Worm (Caenorhabditis elegans) whole organism, L2 larva: Measurements from ENCODE around the gene F43E2.6.

ENCODE experiments used
- C34F6.9 ChIP-seq: fragments of 150-350 bp; optimal IDR thresholded peaks from 2 replicates; lab custom pipeline; 2014; ENCODE audit warnings: missing biosample characterization, missing genetic modification characterization
- F13H6.1 ChIP-seq: sonication (generic microtip); optimal IDR thresholded peaks from 2 replicates; lab custom pipeline; 2016; ENCODE audit warnings: missing genetic modification characterization, missing compliant biosample characterization
- Y55F3AM.14 ChIP-seq: fragments of 200-800 bp; sonication (Bioruptor generic); optimal IDR thresholded peaks from 2 replicates; lab custom pipeline; 2018; ENCODE audit warnings: mild to moderate bottlenecking, missing genetic modification characterization, missing compliant biosample characterization
- aly-2 ChIP-seq: fragments of 150-350 bp; optimal IDR thresholded peaks from 2 replicates; lab custom pipeline; 2014; ENCODE audit warnings: missing biosample characterization, missing genetic modification characterization
- ama-1 ChIP-seq: fragments of 150-350 bp; optimal IDR thresholded peaks from 2 replicates; lab custom pipeline; 2018; ENCODE audit warnings: inconsistent platforms
- blmp-1 ChIP-seq: sonication (generic microtip); optimal IDR thresholded peaks from 2 replicates; lab custom pipeline; 2017; ENCODE audit warnings: missing genetic modification characterization, mild to moderate bottlenecking, missing compliant biosample characterization, antibody characterized with exemption, moderate library complexity; ENCODE audit not compliant: insufficient read depth
- crh-2 ChIP-seq: sonication (generic microtip); optimal IDR thresholded peaks from 2 replicates; lab custom pipeline; 2017; ENCODE audit warnings: missing biosample characterization, missing genetic modification characterization
- egl-27 ChIP-seq: sonication (generic microtip); optimal IDR thresholded peaks from 3 replicates; lab custom pipeline; 2017; ENCODE audit warnings: missing biosample characterization, missing genetic modification reagents, missing genetic modification characterization
- elt-3 ChIP-seq: sonication (generic microtip); optimal IDR thresholded peaks from 2 replicates; lab custom pipeline; 2017; ENCODE audit warnings: missing biosample characterization, missing genetic modification characterization
- fos-1 ChIP-seq: fragments of 150-350 bp; optimal IDR thresholded peaks from 2 replicates; lab custom pipeline; 2014; ENCODE audit warnings: missing biosample characterization, missing genetic modification characterization
- gmeb-1 ChIP-seq: fragments of 150-350 bp; optimal IDR thresholded peaks from 2 replicates; lab custom pipeline; 2014; ENCODE audit warnings: missing biosample characterization, missing genetic modification characterization
- lin-11 ChIP-seq: fragments of 150-350 bp; sonication (generic microtip); optimal IDR thresholded peaks from 2 replicates; lab custom pipeline; 2014; ENCODE audit warnings: missing biosample characterization, missing genetic modification characterization, inconsistent platforms, mixed read lengths
- lin-13 ChIP-seq: fragments of 150-350 bp; optimal IDR thresholded peaks from 2 replicates; lab custom pipeline; 2014; ENCODE audit warnings: missing biosample characterization, missing genetic modification reagents, missing genetic modification characterization
- lin-39 ChIP-seq: fragments of 150-350 bp; optimal IDR thresholded peaks from 2 replicates; lab custom pipeline; 2014; ENCODE audit warnings: missing biosample characterization, missing genetic modification reagents, missing genetic modification characterization
- lsy-2 ChIP-seq, 2 experiments: fragments of 150-350 bp in 1 of 2; sonication (generic microtip) in 1 of 2; optimal IDR thresholded peaks; 2 replicates each; lab custom pipeline; 2014 to 2017; ENCODE audit warnings: missing biosample characterization in 2 of 2, missing genetic modification characterization in 2 of 2
- mdl-1 ChIP-seq, 2 experiments: fragments of 150-350 bp in 1 of 2; sonication (generic microtip) in 1 of 2; optimal IDR thresholded peaks; 2 replicates each; lab custom pipeline; 2017; ENCODE audit warnings: missing biosample characterization in 2 of 2, missing genetic modification characterization in 2 of 2
- nhr-12 ChIP-seq: fragments of 150-350 bp; optimal IDR thresholded peaks from 2 replicates; lab custom pipeline; 2014; ENCODE audit warnings: missing biosample characterization, missing genetic modification characterization
- nhr-129 ChIP-seq: fragments of 150-350 bp; optimal IDR thresholded peaks from 2 replicates; lab custom pipeline; 2014; ENCODE audit warnings: missing biosample characterization, missing genetic modification characterization
- nhr-21 ChIP-seq: fragments of 150-350 bp; optimal IDR thresholded peaks from 2 replicates; lab custom pipeline; 2014; ENCODE audit warnings: missing biosample characterization, missing genetic modification characterization
- nhr-25 ChIP-seq: fragments of 150-350 bp; sonication (generic microtip); optimal IDR thresholded peaks from 3 replicates; lab custom pipeline; 2014; ENCODE audit warnings: missing biosample characterization, missing genetic modification characterization
- nhr-6 ChIP-seq: fragments of 150-350 bp; optimal IDR thresholded peaks from 2 replicates; lab custom pipeline; 2014; ENCODE audit warnings: missing biosample characterization, missing genetic modification characterization
- sma-3 ChIP-seq: sonication (generic microtip); optimal IDR thresholded peaks from 2 replicates; lab custom pipeline; 2016; ENCODE audit warnings: missing genetic modification reagents, missing genetic modification characterization, missing compliant biosample characterization
- sma-9 ChIP-seq, 2 experiments: fragments of 150-350 bp in 1 of 2; sonication (generic microtip) in 1 of 2; optimal IDR thresholded peaks; 2 replicates each; lab custom pipeline; 2014 to 2016; ENCODE audit warnings: missing genetic modification characterization in 2 of 2, mild to moderate bottlenecking in 1 of 2, missing biosample characterization in 1 of 2, missing compliant biosample characterization in 1 of 2, missing genetic modification reagents in 1 of 2, moderate library complexity in 1 of 2
- snpc-4 ChIP-seq: fragments of 150-350 bp; optimal IDR thresholded peaks from 2 replicates; lab custom pipeline; 2014; ENCODE audit warnings: missing biosample characterization, missing genetic modification characterization
- unc-62 ChIP-seq: fragments of 150-350 bp; optimal IDR thresholded peaks from 2 replicates; lab custom pipeline; 2014; ENCODE audit warnings: missing biosample characterization, missing genetic modification reagents, missing genetic modification characterization
- ztf-1 ChIP-seq: fragments of 200-800 bp; sonication (Bioruptor generic); conservative IDR thresholded peaks from 2 replicates; pipeline ENCODE4 v1.3.6; 2022; ENCODE audit warnings: missing genetic modification characterization, missing compliant biosample characterization
- ztf-11 ChIP-seq: sonication (generic microtip); optimal IDR thresholded peaks from 2 replicates; lab custom pipeline; 2017; ENCODE audit warnings: missing biosample characterization, missing genetic modification characterization
- ztf-4 ChIP-seq: fragments of 150-350 bp; optimal IDR thresholded peaks from 2 replicates; lab custom pipeline; 2014; ENCODE audit warnings: missing biosample characterization, missing genetic modification characterization

Gene F43E2.6

ce11 chrII:7352507-7352906 lies 16.2 kb downstream of the F43E2.6 start, which contains the start of gene hsp-4 (continued):
- no peak for TF ChIP-seq lin-13

- TF ChIP-seq gmeb-1 (tag; lab: Kevin White, UChicago) (no peak), C34F6.9 (tag; lab: Kevin White, UChicago) (no peak), nhr-6 (tag; lab: Kevin White, UChicago) (no peak), Y55F3AM.14 (GFP tag; lab: Kevin White, UChicago) (no peak), snpc-4 (tag; lab: Kevin White, UChicago) (no peak), ztf-4 (tag; lab: Kevin White, UChicago) (no peak), aly-2 (tag; lab: Kevin White, UChicago) (no peak), ztf-11 (tag; lab: Kevin White, UChicago) (no peak), elt-3 (no peak)
Measured at ce11 chrII:7348063-7348462, 20.6 kb downstream of the F43E2.6 start.

ce11 chrII:7345858-7346257 lies 22.8 kb downstream of the F43E2.6 start:
- TF ChIP-seq unc-62 (GFP tag; lab: Kevin White, UChicago): no peak
- TF ChIP-seq lin-39 (tag; lab: Kevin White, UChicago): no peak
- peak; percentile 38 for TF ChIP-seq crh-2 (tag; lab: Kevin White, UChicago)

- TF ChIP-seq unc-62 (GFP tag; lab: Kevin White, UChicago): no peak
- TF ChIP-seq nhr-21 (tag; lab: Kevin White, UChicago): no peak
- no peak for TF ChIP-seq fos-1 (tag; lab: Kevin White, UChicago)
- no peak for TF ChIP-seq elt-3
- TF ChIP-seq ztf-11 (tag; lab: Kevin White, UChicago): no peak
- TF ChIP-seq crh-2 (tag; lab: Kevin White, UChicago): no peak
- no peak for TF ChIP-seq ztf-1 (GFP tag; lab: Robert Waterston, UW)
- TF ChIP-seq blmp-1 (tag; lab: Kevin White, UChicago): no peak
Measured at ce11 chrII:7343668-7344067, 25.0 kb downstream of the F43E2.6 start.

- TF ChIP-seq mdl-1 (tag; optimal IDR thresholded peaks at IDR 0.05; lab: Kevin White, UChicago) (peak in 1 of 2 experiments; percentile 82), ztf-1 (GFP tag; lab: Robert Waterston, UW) (no peak), ama-1 (peak; percentile 60), blmp-1 (tag; lab: Kevin White, UChicago) (peak; percentile 68), sma-9 (GFP tag; optimal IDR thresholded peaks at IDR 0.05; lab: Kevin White, UChicago) (peak; percentile 80), sma-9 (tag; optimal IDR thresholded peaks at IDR 0.05; lab: Kevin White, UChicago) (no peak), sma-3 (GFP tag; lab: Kevin White, UChicago) (peak; percentile 49), nhr-25 (peak; percentile 33), crh-2 (tag; lab: Kevin White, UChicago) (peak; percentile 40), gmeb-1 (tag; lab: Kevin White, UChicago) (peak; percentile 23), lin-39 (tag; lab: Kevin White, UChicago) (no peak), lsy-2 (tag; optimal IDR thresholded peaks at IDR 0.05; lab: Kevin White, UChicago) (no peak), nhr-129 (tag; lab: Kevin White, UChicago) (peak; percentile 38)
Measured at ce11 chrII:7342884-7343283, 25.8 kb downstream of the F43E2.6 start.

- no peak for TF ChIP-seq lin-11 (tag; lab: Kevin White, UChicago)
- TF ChIP-seq nhr-12 (tag; lab: Kevin White, UChicago): no peak
- TF ChIP-seq lsy-2 (tag; optimal IDR thresholded peaks at IDR 0.05; lab: Kevin White, UChicago): peak in 1 of 2 experiments; percentile 16
- TF ChIP-seq sma-9 (GFP tag; optimal IDR thresholded peaks at IDR 0.05; lab: Kevin White, UChicago): peak; percentile 30
- no peak for TF ChIP-seq sma-9 (tag; optimal IDR thresholded peaks at IDR 0.05; lab: Kevin White, UChicago)
- no peak for TF ChIP-seq gmeb-1 (tag; lab: Kevin White, UChicago)
- TF ChIP-seq nhr-21 (tag; lab: Kevin White, UChicago): no peak
- peak; percentile 20 for TF ChIP-seq crh-2 (tag; lab: Kevin White, UChicago)
- TF ChIP-seq nhr-25: peak; percentile 10
- no peak for TF ChIP-seq F13H6.1
- TF ChIP-seq egl-27 (tag; lab: Kevin White, UChicago): no peak
- no peak for TF ChIP-seq lin-39 (tag; lab: Kevin White, UChicago)
Measured at ce11 chrII:7341572-7342303, 26.9 kb downstream of the F43E2.6 start.
